Worm (Caenorhabditis elegans) whole organism, L3 larva: ENCODE data around the gene pqn-87.
A peak's percentile ranks its signal among the peaks of the same experiment; 100 is the strongest.

Experiments
- R02D3.7 ChIP-seq: fragments of 150-350 bp; optimal IDR thresholded peaks from 2 replicates; lab custom pipeline; 2014; ENCODE audit warnings: missing biosample characterization, missing genetic modification characterization
- ZK546.5 ChIP-seq: sonication (generic microtip); optimal IDR thresholded peaks from 2 replicates; lab custom pipeline; 2017; ENCODE audit warnings: missing biosample characterization, missing genetic modification characterization
- ceh-16 ChIP-seq: sonication (generic microtip); optimal IDR thresholded peaks from 2 replicates; lab custom pipeline; 2017; ENCODE audit warnings: missing biosample characterization, missing genetic modification characterization
- ceh-28 ChIP-seq: fragments of 150-350 bp; optimal IDR thresholded peaks from 2 replicates; lab custom pipeline; 2014; ENCODE audit warnings: missing biosample characterization, missing genetic modification reagents, missing genetic modification characterization
- ceh-82 ChIP-seq: fragments of 150-350 bp; optimal IDR thresholded peaks from 2 replicates; lab custom pipeline; 2014; ENCODE audit warnings: missing biosample characterization, missing genetic modification characterization
- ceh-9 ChIP-seq: sonication (generic microtip); optimal IDR thresholded peaks from 2 replicates; lab custom pipeline; 2018; ENCODE audit warnings: missing biosample characterization, missing genetic modification characterization
- daf-12 ChIP-seq: fragments of 150-350 bp; optimal IDR thresholded peaks from 2 replicates; lab custom pipeline; 2014; ENCODE audit warnings: missing biosample characterization, missing genetic modification reagents, missing genetic modification characterization
- egl-27 ChIP-seq: sonication (generic microtip); optimal IDR thresholded peaks from 4 replicates; lab custom pipeline; 2017; ENCODE audit warnings: missing biosample characterization, missing genetic modification reagents, missing genetic modification characterization
- egl-5 ChIP-seq: fragments of 150-350 bp; optimal IDR thresholded peaks from 2 replicates; lab custom pipeline; 2017; ENCODE audit warnings: missing biosample characterization, missing genetic modification reagents, missing genetic modification characterization, inconsistent platforms
- elt-1 ChIP-seq: fragments of 150-350 bp; optimal IDR thresholded peaks from 2 replicates; lab custom pipeline; 2014; ENCODE audit warnings: missing biosample characterization, missing genetic modification characterization
- elt-2 ChIP-seq: sonication (generic microtip); optimal IDR thresholded peaks from 2 replicates; lab custom pipeline; 2016; ENCODE audit warnings: missing genetic modification reagents, mild to moderate bottlenecking, missing genetic modification characterization, missing compliant biosample characterization
- elt-3 ChIP-seq, 3 experiments: fragments of 150-350 bp in 1 of 3; sonication (generic microtip) in 2 of 3; optimal IDR thresholded peaks; 2 replicates in 2 of 3; 4 replicates in 1 of 3; lab custom pipeline; 2014 to 2017; ENCODE audit warnings: missing biosample characterization in 3 of 3, missing genetic modification characterization in 3 of 3
- fkh-10 ChIP-seq: sonication (generic microtip); optimal IDR thresholded peaks from 2 replicates; lab custom pipeline; 2017; ENCODE audit warnings: missing biosample characterization, missing genetic modification reagents, missing genetic modification characterization
- fos-1 ChIP-seq: fragments of 150-350 bp; optimal IDR thresholded peaks from 2 replicates; lab custom pipeline; 2014; ENCODE audit warnings: missing biosample characterization, missing genetic modification characterization
- hmg-11 ChIP-seq: sonication (generic microtip); optimal IDR thresholded peaks from 2 replicates; lab custom pipeline; 2016; ENCODE audit warnings: missing genetic modification characterization, missing compliant biosample characterization
- jun-1 ChIP-seq: fragments of 150-350 bp; optimal IDR thresholded peaks from 2 replicates; lab custom pipeline; 2014; ENCODE audit warnings: missing biosample characterization, missing genetic modification reagents, missing genetic modification characterization
- lin-15B ChIP-seq: fragments of 150-350 bp; optimal IDR thresholded peaks from 2 replicates; lab custom pipeline; 2014; ENCODE audit warnings: missing biosample characterization, missing genetic modification characterization
- lin-39 ChIP-seq: fragments of 150-350 bp; optimal IDR thresholded peaks from 2 replicates; lab custom pipeline; 2018; ENCODE audit warnings: missing biosample characterization, missing genetic modification reagents, missing genetic modification characterization
- lsy-12 ChIP-seq: sonication (generic microtip); optimal IDR thresholded peaks from 2 replicates; lab custom pipeline; 2016; ENCODE audit warnings: mild to moderate bottlenecking, missing genetic modification characterization, missing compliant biosample characterization
- mdl-1 ChIP-seq: fragments of 150-350 bp; optimal IDR thresholded peaks from 2 replicates; lab custom pipeline; 2014; ENCODE audit warnings: missing biosample characterization, missing genetic modification characterization
- nfya-1 ChIP-seq: sonication (generic microtip); optimal IDR thresholded peaks from 2 replicates; lab custom pipeline; 2017; ENCODE audit warnings: missing genetic modification characterization, mild to moderate bottlenecking, missing compliant biosample characterization, antibody characterized with exemption, moderate library complexity; ENCODE audit not compliant: insufficient read depth
- nhr-11 ChIP-seq: fragments of 150-350 bp; optimal IDR thresholded peaks from 2 replicates; lab custom pipeline; 2014; ENCODE audit warnings: missing biosample characterization, missing genetic modification characterization
- nhr-23 ChIP-seq: fragments of 150-350 bp; optimal IDR thresholded peaks from 2 replicates; lab custom pipeline; 2014; ENCODE audit warnings: missing biosample characterization, missing genetic modification reagents, missing genetic modification characterization
- nhr-237 ChIP-seq: fragments of 150-350 bp; optimal IDR thresholded peaks from 2 replicates; lab custom pipeline; 2014; ENCODE audit warnings: missing biosample characterization, missing genetic modification characterization
- nhr-25 ChIP-seq: sonication (generic microtip); optimal IDR thresholded peaks from 2 replicates; lab custom pipeline; 2017; ENCODE audit warnings: missing biosample characterization, missing genetic modification characterization
- nhr-28 ChIP-seq: fragments of 150-350 bp; optimal IDR thresholded peaks from 2 replicates; lab custom pipeline; 2014; ENCODE audit warnings: missing biosample characterization, missing genetic modification characterization
- nhr-43 ChIP-seq: sonication (generic microtip); optimal IDR thresholded peaks from 2 replicates; lab custom pipeline; 2016; ENCODE audit warnings: mild to moderate bottlenecking, missing genetic modification characterization, missing compliant biosample characterization; ENCODE audit not compliant: poor library complexity, severe bottlenecking
- nhr-67 ChIP-seq: fragments of 150-350 bp; optimal IDR thresholded peaks from 2 replicates; lab custom pipeline; 2014; ENCODE audit warnings: missing biosample characterization, missing genetic modification characterization
- nhr-76 ChIP-seq: fragments of 150-350 bp; sonication (generic microtip); optimal IDR thresholded peaks from 5 replicates; lab custom pipeline; 2014; ENCODE audit warnings: missing biosample characterization, missing genetic modification characterization
- nhr-77 ChIP-seq: fragments of 150-350 bp; optimal IDR thresholded peaks from 2 replicates; lab custom pipeline; 2014; ENCODE audit warnings: missing biosample characterization, missing genetic modification characterization
- pha-4 ChIP-seq: fragments of 150-350 bp; optimal IDR thresholded peaks from 2 replicates; lab custom pipeline; 2014; ENCODE audit warnings: missing biosample characterization, missing genetic modification reagents, missing genetic modification characterization
- pqm-1 ChIP-seq: fragments of 150-350 bp; optimal IDR thresholded peaks from 2 replicates; lab custom pipeline; 2017; ENCODE audit warnings: missing biosample characterization, missing genetic modification characterization, inconsistent platforms
- skn-1 ChIP-seq: fragments of 150-350 bp; optimal IDR thresholded peaks from 2 replicates; lab custom pipeline; 2014; ENCODE audit warnings: missing biosample characterization, missing genetic modification characterization
- snpc-4 ChIP-seq: fragments of 150-350 bp; optimal IDR thresholded peaks from 2 replicates; lab custom pipeline; 2014; ENCODE audit warnings: missing biosample characterization, missing genetic modification characterization
- unc-39 ChIP-seq: sonication (generic microtip); optimal IDR thresholded peaks from 4 replicates; lab custom pipeline; 2017; ENCODE audit warnings: missing biosample characterization, missing genetic modification characterization
- unc-62 ChIP-seq: fragments of 150-350 bp; sonication (generic microtip); optimal IDR thresholded peaks from 4 replicates; lab custom pipeline; 2014; ENCODE audit warnings: missing biosample characterization, missing genetic modification reagents, missing genetic modification characterization
- zag-1 ChIP-seq: fragments of 150-350 bp; optimal IDR thresholded peaks from 2 replicates; lab custom pipeline; 2014; ENCODE audit warnings: missing biosample characterization, missing genetic modification characterization
- ztf-11 ChIP-seq: fragments of 150-350 bp; optimal IDR thresholded peaks from 2 replicates; lab custom pipeline; 2014; ENCODE audit warnings: missing biosample characterization, missing genetic modification characterization
- ztf-4 ChIP-seq: fragments of 150-350 bp; optimal IDR thresholded peaks from 2 replicates; lab custom pipeline; 2014; ENCODE audit warnings: missing biosample characterization, missing genetic modification characterization

The pqn-87 gene

DNA sequence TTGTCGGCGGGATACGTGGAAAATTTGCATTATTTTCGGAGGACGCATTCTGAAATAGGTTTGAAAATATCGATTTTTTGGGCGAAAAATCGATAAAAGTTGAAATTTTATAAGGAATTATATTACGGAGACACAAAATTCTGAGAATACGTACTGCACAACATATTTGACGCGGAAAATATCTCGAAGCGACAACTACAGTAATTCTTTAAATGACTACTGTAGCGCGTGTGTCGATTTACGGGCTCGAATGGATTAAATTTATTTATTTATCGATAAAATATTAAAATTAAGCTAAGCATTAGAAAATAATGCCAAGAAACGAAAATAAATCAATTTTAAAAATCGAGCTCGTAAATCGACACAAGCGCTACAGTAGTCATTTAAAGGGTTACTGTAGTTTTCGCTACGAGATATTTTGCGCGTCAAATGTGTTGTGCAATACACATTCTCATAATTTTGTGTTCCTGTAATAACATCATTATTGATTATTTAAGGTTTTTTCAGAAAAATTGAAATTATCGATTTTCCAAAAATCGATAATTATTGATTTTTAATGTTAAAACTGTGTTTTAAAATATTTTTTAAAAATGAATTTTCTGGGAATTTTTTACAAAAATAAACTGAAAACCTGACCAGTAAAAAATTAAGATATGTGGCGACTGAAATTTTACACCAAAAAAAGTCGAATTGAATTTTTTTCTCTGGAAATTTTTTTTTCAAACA is 24.8 kb downstream of the pqn-87 start, which contains the start of gene polg-1:
Gene polg-1, minus strand, starts transcription at position 51 of the 726 bp plus-strand sequence.
- TF ChIP-seq ceh-28 (tag; lab: Kevin White, UChicago) (peak; percentile 88), nhr-237 (no peak)
- TF ChIP-seq, all 47 proteins: peak for 1

DNA sequence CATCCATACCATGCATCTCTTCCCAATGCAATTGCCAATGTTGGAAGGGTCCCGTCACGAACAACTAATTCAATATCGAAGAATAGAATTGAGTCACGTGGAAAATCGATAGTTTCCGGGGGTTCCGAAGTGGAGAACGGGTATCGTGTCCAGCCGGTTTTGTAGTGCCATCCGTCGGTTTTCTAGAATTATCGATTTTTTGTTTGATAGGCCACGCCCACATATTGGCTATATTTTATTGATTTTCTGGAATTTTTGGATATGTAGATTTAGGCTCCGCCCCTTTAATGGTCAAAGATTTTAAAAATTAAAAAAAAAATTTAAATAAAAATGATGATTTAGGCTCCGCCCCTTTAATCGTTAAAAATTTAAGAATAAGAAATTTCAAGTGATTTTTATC is 25.7 kb downstream of the pqn-87 start:
- TF ChIP-seq nhr-28 (tag; lab: Kevin White, UChicago) = no peak
- TF ChIP-seq ceh-28 (tag; lab: Kevin White, UChicago) = peak; percentile 62
- no peak for TF ChIP-seq ceh-82 (tag; lab: Kevin White, UChicago)

DNA sequence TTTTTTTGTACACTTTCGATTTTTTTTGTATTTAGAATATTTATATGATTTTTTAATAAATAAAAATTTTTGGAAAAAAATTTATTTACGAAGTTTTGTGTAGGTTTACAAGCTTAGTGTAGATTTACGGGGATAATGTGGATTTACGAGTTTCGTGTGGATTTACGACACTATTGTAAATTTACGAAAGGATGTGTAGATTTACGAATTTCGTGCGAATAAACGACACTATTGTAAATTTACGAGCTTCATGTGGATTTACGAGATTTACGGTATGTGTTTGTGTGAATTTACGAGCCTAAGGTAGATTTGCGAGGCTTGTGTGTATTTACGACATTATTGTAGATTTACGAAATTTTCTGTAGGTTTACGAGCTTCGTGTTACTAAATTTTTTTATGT is 35.7 kb downstream of the pqn-87 start:
- TF ChIP-seq pqm-1 = peak; percentile 8
- peak; percentile 64 for TF ChIP-seq R02D3.7
- no peak for TF ChIP-seq nhr-25 (tag; lab: Kevin White, UChicago)
- no peak for TF ChIP-seq ceh-9
- TF ChIP-seq elt-1 (tag; lab: Kevin White, UChicago) = no peak
- TF ChIP-seq skn-1 (tag; lab: Kevin White, UChicago) = no peak
- no peak for TF ChIP-seq unc-62 (GFP tag; lab: Kevin White, UChicago)

DNA sequence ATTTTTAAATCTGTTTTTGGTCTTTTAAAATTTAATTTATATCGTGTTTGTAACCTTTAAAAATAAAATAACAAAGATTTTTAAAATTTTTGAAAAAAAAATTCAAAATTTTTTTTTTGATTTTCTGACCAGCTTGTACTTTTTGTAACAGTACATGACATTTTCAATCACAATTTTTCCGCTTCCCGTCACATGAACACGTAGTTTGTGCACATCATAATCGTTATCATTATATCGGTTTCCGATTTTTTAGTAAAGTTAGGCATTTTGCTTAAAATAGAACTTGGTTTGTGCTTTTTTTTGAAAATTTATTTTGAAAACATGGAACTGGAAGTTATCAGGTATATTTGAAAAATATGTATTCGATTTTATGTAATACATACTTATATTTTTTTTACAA is 38.2 kb downstream of the pqn-87 start:
- no peak for TF ChIP-seq skn-1 (tag; lab: Kevin White, UChicago)
- peak; percentile 68 for TF ChIP-seq elt-2 (tag; lab: Kevin White, UChicago)
- TF ChIP-seq fos-1 (tag; lab: Kevin White, UChicago) = no peak
- TF ChIP-seq R02D3.7 = no peak
- TF ChIP-seq lsy-12 (tag; lab: Kevin White, UChicago) = no peak
- TF ChIP-seq egl-27 (tag; lab: Kevin White, UChicago) = no peak
- no peak for TF ChIP-seq fkh-10 (GFP tag; lab: Kevin White, UChicago)
- TF ChIP-seq daf-12 (tag; lab: Kevin White, UChicago) = no peak
- TF ChIP-seq nhr-237 = no peak
- no peak for TF ChIP-seq hmg-11 (tag; lab: Kevin White, UChicago)
- no peak for TF ChIP-seq elt-3 (tag; optimal IDR thresholded peaks at IDR 0.05; lab: Kevin White, UChicago)
- TF ChIP-seq nhr-76 (tag; lab: Kevin White, UChicago) = peak; percentile 71
- TF ChIP-seq nhr-23 (tag; lab: Kevin White, UChicago) = no peak
- TF ChIP-seq nhr-11 = no peak
- no peak for TF ChIP-seq nhr-67
- peak; percentile 24 for TF ChIP-seq pqm-1

DNA sequence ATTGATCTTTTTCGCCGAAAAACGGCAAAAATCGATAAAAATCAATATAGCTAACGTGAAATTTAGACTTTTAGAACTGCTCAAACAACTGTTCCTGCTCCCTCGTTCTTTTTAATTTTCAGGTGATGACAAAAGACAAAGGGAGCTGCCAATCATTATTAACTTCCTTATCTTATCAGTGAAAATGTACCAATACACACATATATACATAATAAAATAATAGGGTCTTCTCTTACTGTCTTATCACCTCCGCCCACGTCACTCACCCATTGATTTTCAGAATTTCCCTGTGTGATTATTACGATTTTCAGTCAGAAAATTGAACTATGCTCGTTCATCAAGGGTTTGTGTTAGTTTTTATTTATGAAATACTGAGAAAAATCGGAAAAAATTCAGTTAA is 39.2 kb downstream of the pqn-87 start, which contains the start of gene Y57A10A.14:
Gene Y57A10A.14, plus strand, starts transcription at position 228 of the 400 bp plus-strand sequence.
- TF ChIP-seq ceh-28 (tag; lab: Kevin White, UChicago) = peak; percentile 8
- no peak for TF ChIP-seq unc-62 (GFP tag; lab: Kevin White, UChicago)
- peak; percentile 92 for TF ChIP-seq skn-1 (tag; lab: Kevin White, UChicago)
- peak; percentile 44 for TF ChIP-seq jun-1
- peak; percentile 13 for TF ChIP-seq nfya-1 (tag; lab: Kevin White, UChicago)
- peak; percentile 94 for TF ChIP-seq pqm-1
- TF ChIP-seq pha-4 = peak; percentile 58
- TF ChIP-seq egl-27 (tag; lab: Kevin White, UChicago) = peak; percentile 24
- TF ChIP-seq elt-2 (tag; lab: Kevin White, UChicago) = peak; percentile 98
- TF ChIP-seq lin-39 = no peak

DNA sequence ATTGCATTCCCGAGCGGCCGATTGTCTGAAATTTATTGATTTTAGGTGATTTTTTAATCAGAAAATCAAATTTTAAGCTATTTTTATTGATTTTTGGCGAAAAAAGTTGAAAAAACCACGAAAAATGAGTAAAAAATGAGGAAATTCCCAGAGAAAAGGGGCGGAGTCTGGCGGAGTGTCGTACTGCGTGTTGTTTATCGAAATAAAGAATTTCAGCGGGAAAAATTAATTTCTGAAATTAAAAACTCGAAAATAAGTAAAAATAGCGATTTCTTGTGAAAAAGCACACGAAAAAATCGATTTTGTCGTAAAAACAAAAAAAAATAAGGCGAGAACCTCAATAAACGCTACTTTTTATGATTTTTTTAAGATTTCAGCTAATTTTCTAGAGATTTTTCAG is 40.0 kb downstream of the pqn-87 start, which contains the start of gene Y57A10A.13:
Gene Y57A10A.13, minus strand, starts transcription at position 46 of the 400 bp plus-strand sequence.
- TF ChIP-seq mdl-1 (tag; lab: Kevin White, UChicago) (no peak), nhr-67 (no peak), nhr-28 (tag; lab: Kevin White, UChicago) (no peak), ztf-11 (tag; lab: Kevin White, UChicago) (no peak), ZK546.5 (tag; lab: Kevin White, UChicago) (no peak), nfya-1 (tag; lab: Kevin White, UChicago) (peak; percentile 28), unc-39 (tag; lab: Kevin White, UChicago) (no peak), nhr-237 (no peak), nhr-43 (tag; lab: Kevin White, UChicago) (no peak), egl-5 (tag; lab: Kevin White, UChicago) (no peak), snpc-4 (no peak), ztf-4 (tag; lab: Kevin White, UChicago) (no peak), nhr-77 (tag; lab: Kevin White, UChicago) (no peak), lin-15B (tag; lab: Kevin White, UChicago) (peak; percentile 7), pha-4 (peak; percentile 21), ceh-16 (tag; lab: Kevin White, UChicago) (no peak), lsy-12 (tag; lab: Kevin White, UChicago) (no peak), zag-1 (tag; lab: Kevin White, UChicago) (no peak), elt-1 (tag; lab: Kevin White, UChicago) (no peak), fkh-10 (GFP tag; lab: Kevin White, UChicago) (no peak)
- TF ChIP-seq, all 47 proteins: peak for 3
